Worm (Caenorhabditis elegans): ENCODE data around the gene flp-15.

flp-15 gene

ce11 chrIII:13652010-13652409 lies 15.6 kb downstream of the flp-15 start:
- no peak for TF ChIP-seq klf-2 (GFP tag; conservative IDR thresholded peaks at IDR 0.05)
- TF ChIP-seq ref-1 (GFP tag; conservative IDR thresholded peaks at IDR 0.05) = no peak
- no peak for TF ChIP-seq ztf-23 (GFP tag; IDR thresholded peaks at IDR 0.05)
- no peak for TF ChIP-seq T22C8.4 (GFP tag; IDR thresholded peaks at IDR 0.05)
- no peak for TF ChIP-seq ztf-29 (GFP tag; IDR thresholded peaks at IDR 0.05)
- TF ChIP-seq flt-1 (GFP tag; IDR thresholded peaks at IDR 0.05) = no peak
- no peak for TF ChIP-seq med-1 (GFP tag; optimal IDR thresholded peaks at IDR 0.05; ENCODE audit: insufficient read depth)
- TF ChIP-seq tab-1 (GFP tag; IDR thresholded peaks at IDR 0.05) = no peak
- no peak for TF ChIP-seq cog-1 (tag; optimal IDR thresholded peaks at IDR 0.05)

DNA sequence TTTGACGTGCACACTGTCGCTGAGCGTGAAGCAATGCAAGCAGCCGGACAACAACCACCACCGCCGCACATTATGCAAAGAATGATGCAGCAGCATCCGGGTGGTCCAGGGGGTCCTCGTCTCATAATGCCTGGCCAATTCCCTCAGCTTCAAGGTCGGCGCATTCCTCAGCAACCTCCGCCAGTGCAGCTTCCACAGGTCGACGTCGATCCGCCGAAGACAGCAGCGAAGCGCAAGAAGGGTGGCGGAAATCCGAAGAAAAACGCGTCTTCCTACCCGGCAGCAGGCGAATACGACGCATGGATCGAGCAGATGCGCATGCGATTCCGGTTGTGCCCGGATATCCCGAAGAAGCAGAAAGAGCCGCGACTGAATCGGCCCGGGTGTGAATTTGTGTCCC lies 16.2 kb downstream of the flp-15 start:
- no peak for TF ChIP-seq T22C8.4 (GFP tag; IDR thresholded peaks at IDR 0.05)
- TF ChIP-seq ztf-23 (GFP tag; IDR thresholded peaks at IDR 0.05) = 0 out of 2 replicates have a peak, but pooled peaks have one; percentile 43
- TF ChIP-seq cog-1 (tag; optimal IDR thresholded peaks at IDR 0.05) = no peak

ce11 chrIII:13648540-13648939 lies 19.1 kb downstream of the flp-15 start:
- TF ChIP-seq ztf-23 (GFP tag; IDR thresholded peaks at IDR 0.05) (no peak), T22C8.4 (GFP tag; IDR thresholded peaks at IDR 0.05) (no peak), tab-1 (GFP tag; IDR thresholded peaks at IDR 0.05) (no peak), flt-1 (GFP tag; IDR thresholded peaks at IDR 0.05) (no peak), ref-1 (GFP tag; conservative IDR thresholded peaks at IDR 0.05) (no peak), cog-1 (tag; optimal IDR thresholded peaks at IDR 0.05) (no peak), med-1 (GFP tag; optimal IDR thresholded peaks at IDR 0.05; ENCODE audit: insufficient read depth) (no peak), klf-2 (GFP tag; conservative IDR thresholded peaks at IDR 0.05) (no peak), ztf-29 (GFP tag; IDR thresholded peaks at IDR 0.05) (no peak)

DNA sequence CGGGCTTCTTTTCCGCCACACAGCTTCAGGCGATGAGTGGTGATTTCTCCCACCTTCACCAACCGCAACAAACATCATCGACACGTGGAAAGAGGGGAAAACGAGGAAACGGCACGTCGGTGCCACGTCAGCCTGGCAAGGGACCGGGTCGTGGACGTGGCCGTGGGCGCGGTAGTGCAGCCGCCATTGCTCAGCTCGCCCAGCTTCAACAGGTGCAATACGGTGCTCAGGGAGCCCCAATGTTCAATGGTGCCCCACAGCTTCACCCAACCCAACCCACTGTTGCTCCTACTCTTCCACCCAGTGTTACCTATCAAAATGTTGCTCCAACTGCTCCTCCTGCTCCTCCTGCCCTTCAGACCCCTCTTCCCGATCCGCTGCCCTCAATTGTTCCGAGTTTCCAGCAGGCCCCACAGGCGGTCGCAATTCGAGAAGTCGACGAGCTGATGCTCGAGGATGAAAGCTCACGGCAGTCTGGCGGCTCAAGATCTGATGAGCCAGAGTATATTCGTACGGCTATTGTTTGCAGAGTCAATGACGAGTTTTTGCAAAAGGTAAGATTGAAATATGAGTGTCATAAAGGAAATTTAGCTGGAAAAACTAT lies 21.7 kb downstream of the flp-15 start:
- TF ChIP-seq ztf-23 (GFP tag; IDR thresholded peaks at IDR 0.05) (no peak), flt-1 (GFP tag; IDR thresholded peaks at IDR 0.05) (peak; percentile 48; the same call in 1 of the 2 replicates)

- TF ChIP-seq ztf-29 (GFP tag; IDR thresholded peaks at IDR 0.05) (no peak), flt-1 (GFP tag; IDR thresholded peaks at IDR 0.05) (0 out of 2 replicates have a peak, but pooled peaks have one; percentile 18)
Observed at ce11 chrIII:13644279-13644678, 23.4 kb downstream of the flp-15 start.

DNA sequence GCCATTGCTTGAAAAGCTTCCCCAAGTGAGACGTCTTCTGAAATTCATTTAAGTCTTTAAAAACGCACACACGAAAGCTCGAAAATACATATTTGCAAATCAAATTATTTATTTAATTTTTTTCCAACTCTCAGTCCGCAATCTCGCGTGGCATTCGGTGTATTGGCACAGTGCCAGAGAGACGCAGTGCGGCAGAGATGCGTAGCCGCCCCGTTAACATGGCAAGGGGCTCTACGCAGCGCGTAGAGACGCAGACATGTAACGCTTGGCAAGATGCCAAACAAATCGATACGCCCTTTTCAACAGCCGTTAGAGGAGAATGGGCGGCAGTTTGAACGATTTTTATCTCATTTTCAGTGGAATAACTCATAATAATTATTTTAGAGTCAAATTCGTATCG lies 24.1 kb downstream of the flp-15 start, which contains the start of the genes drr-2 and set-16:
TSS of gene drr-2 (minus strand) at position 37 of the 400 bp plus-strand sequence.
TSS of gene set-16 (plus strand) at position 383 of the 400 bp plus-strand sequence.
- peak; percentile 100 for TF ChIP-seq ztf-23 (GFP tag; IDR thresholded peaks at IDR 0.05)
- peak; percentile 84 for TF ChIP-seq flt-1 (GFP tag; IDR thresholded peaks at IDR 0.05)
- TF ChIP-seq cog-1 (tag; optimal IDR thresholded peaks at IDR 0.05) = peak; percentile 98
- no peak for TF ChIP-seq ref-1 (GFP tag; conservative IDR thresholded peaks at IDR 0.05)
- no peak for TF ChIP-seq klf-2 (GFP tag; conservative IDR thresholded peaks at IDR 0.05)
- TF ChIP-seq med-1 (GFP tag; optimal IDR thresholded peaks at IDR 0.05; ENCODE audit: insufficient read depth) = peak; percentile 31
- TF ChIP-seq ztf-29 (GFP tag; IDR thresholded peaks at IDR 0.05) = no peak; the same call in 1 of the 2 replicates
- TF ChIP-seq tab-1 (GFP tag; IDR thresholded peaks at IDR 0.05) = no peak
- peak; percentile 96 for TF ChIP-seq T22C8.4 (GFP tag; IDR thresholded peaks at IDR 0.05)

DNA sequence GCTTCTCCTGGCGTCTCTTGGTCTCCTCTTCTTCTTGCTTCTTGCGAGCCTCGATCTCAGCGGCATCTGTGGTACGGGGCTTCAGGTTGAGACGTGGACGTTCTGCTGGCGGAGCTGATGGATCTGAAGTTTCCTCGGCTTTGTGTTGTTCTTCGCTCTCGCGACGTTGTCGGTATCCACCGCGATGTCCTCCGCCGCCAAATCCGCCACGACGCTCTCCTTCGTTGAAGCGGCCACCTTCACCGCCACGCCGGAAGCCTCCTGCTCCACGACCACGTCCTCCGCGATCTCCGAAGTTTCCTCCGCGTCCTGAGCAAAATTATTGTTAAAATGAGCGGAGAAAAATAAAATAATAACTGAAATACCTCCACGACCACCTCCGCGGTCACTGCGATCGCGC lies 24.9 kb downstream of the flp-15 start:
- TF ChIP-seq tab-1 (GFP tag; IDR thresholded peaks at IDR 0.05) (no peak), T22C8.4 (GFP tag; IDR thresholded peaks at IDR 0.05) (no peak), flt-1 (GFP tag; IDR thresholded peaks at IDR 0.05) (no peak)

DNA sequence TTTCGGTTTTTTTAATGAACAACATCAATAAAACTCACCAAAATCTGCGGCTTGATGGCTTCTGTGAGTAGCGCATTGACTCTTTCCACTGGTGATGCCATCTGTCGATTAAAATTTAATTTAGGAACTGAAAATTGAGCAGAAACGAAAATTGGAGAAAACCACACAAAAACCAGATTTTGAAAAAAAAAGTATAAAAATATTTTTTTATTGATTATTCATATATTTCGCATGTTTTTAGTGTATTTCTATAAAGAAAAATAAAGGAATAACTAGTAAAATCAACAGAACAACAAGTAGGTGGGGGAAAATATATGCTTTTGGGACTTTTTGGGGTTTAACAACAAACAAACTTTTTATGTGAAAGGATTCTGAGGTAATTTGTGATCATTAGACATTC lies 25.4 kb downstream of the flp-15 start, which contains the start of gene T12D8.10:
TSS of gene T12D8.10 (minus strand) at position 101 of the 400 bp plus-strand sequence.
- TF ChIP-seq ref-1 (GFP tag; conservative IDR thresholded peaks at IDR 0.05) (no peak), ztf-23 (GFP tag; IDR thresholded peaks at IDR 0.05) (no peak), med-1 (GFP tag; optimal IDR thresholded peaks at IDR 0.05; ENCODE audit: insufficient read depth) (no peak), tab-1 (GFP tag; IDR thresholded peaks at IDR 0.05) (no peak), klf-2 (GFP tag; conservative IDR thresholded peaks at IDR 0.05) (no peak), ztf-29 (GFP tag; IDR thresholded peaks at IDR 0.05) (no peak), cog-1 (tag; optimal IDR thresholded peaks at IDR 0.05) (no peak), T22C8.4 (GFP tag; IDR thresholded peaks at IDR 0.05) (no peak), flt-1 (GFP tag; IDR thresholded peaks at IDR 0.05) (no peak)

ce11 chrIII:13641588-13641987 lies 26.1 kb downstream of the flp-15 start, which contains the start of gene acbp-5:
Gene acbp-5 (minus strand): TSS chrIII:13641688.
- TF ChIP-seq cog-1 (tag; optimal IDR thresholded peaks at IDR 0.05) = no peak
- TF ChIP-seq ztf-29 (GFP tag; IDR thresholded peaks at IDR 0.05) = no peak
- no peak for TF ChIP-seq tab-1 (GFP tag; IDR thresholded peaks at IDR 0.05)
- TF ChIP-seq T22C8.4 (GFP tag; IDR thresholded peaks at IDR 0.05) = no peak
- TF ChIP-seq ref-1 (GFP tag; conservative IDR thresholded peaks at IDR 0.05) = no peak
- TF ChIP-seq med-1 (GFP tag; optimal IDR thresholded peaks at IDR 0.05; ENCODE audit: insufficient read depth) = no peak
- no peak for TF ChIP-seq klf-2 (GFP tag; conservative IDR thresholded peaks at IDR 0.05)
- no peak for TF ChIP-seq flt-1 (GFP tag; IDR thresholded peaks at IDR 0.05)
- no peak for TF ChIP-seq ztf-23 (GFP tag; IDR thresholded peaks at IDR 0.05)

DNA sequence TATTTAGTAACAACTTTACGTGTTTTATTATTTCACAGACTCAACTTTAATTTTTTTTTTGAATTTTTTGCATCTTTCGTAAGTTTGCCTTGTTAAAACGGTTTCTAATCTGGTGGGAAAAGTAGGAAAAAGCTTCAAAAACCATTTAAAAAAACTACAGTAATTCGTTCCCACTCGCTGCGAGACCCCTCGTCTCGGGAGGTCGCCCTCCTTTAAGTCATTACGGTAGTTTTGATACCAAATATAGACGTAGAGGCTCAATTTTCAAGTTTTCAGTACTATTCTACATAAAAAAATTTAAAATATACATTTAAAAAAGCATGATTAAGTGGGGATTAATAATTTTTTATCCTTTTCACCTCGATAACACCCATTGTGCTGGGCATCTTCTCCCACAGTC lies 26.8 kb downstream of the flp-15 start:
- TF ChIP-seq flt-1 (GFP tag; IDR thresholded peaks at IDR 0.05) (no peak), cog-1 (tag; optimal IDR thresholded peaks at IDR 0.05) (no peak), ref-1 (GFP tag; conservative IDR thresholded peaks at IDR 0.05) (no peak), klf-2 (GFP tag; conservative IDR thresholded peaks at IDR 0.05) (no peak), ztf-23 (GFP tag; IDR thresholded peaks at IDR 0.05) (no peak), med-1 (GFP tag; optimal IDR thresholded peaks at IDR 0.05; ENCODE audit: insufficient read depth) (no peak), T22C8.4 (GFP tag; IDR thresholded peaks at IDR 0.05) (no peak), tab-1 (GFP tag; IDR thresholded peaks at IDR 0.05) (no peak), ztf-29 (GFP tag; IDR thresholded peaks at IDR 0.05) (no peak)

Data from whole organism, midembryonic.